Fruit fly (Drosophila melanogaster) whole organism, embryonic: ENCODE measurements around the gene Cht5.
A peak's percentile ranks its signal among the peaks of the same experiment; 100 is the strongest.

ENCODE experiments used
- CG17829 ChIP-seq: fragments of 200-800 bp; optimal IDR thresholded peaks from 2 replicates; lab custom pipeline; 2019; ENCODE audit warnings: missing biosample characterization, mild to moderate bottlenecking, missing genetic modification characterization, moderate library complexity
- CG18262 ChIP-seq: fragments of 200-800 bp; optimal IDR thresholded peaks from 3 replicates; lab custom pipeline; 2019; ENCODE audit warnings: missing biosample characterization, mild to moderate bottlenecking, missing genetic modification characterization, moderate library complexity
- CG5953 ChIP-seq: fragments of 200-800 bp; sonication (Bioruptor generic); IDR thresholded peaks from 2 replicates; pipeline ENCODE4 v1.3.6; 2022; ENCODE audit warnings: missing biosample characterization, missing genetic modification characterization
- CG7372 ChIP-seq: fragments of 200-800 bp; sonication (Bioruptor generic); IDR thresholded peaks from 2 replicates; pipeline ENCODE4 v1.3.6; 2022; ENCODE audit warnings: missing biosample characterization, missing genetic modification characterization
- CG9876 ChIP-seq: fragments of 200-800 bp; sonication (Bioruptor generic); optimal IDR thresholded peaks from 2 replicates; lab custom pipeline; 2016; ENCODE audit warnings: missing biosample characterization, missing genetic modification characterization
- Hey ChIP-seq: fragments of 200-800 bp; sonication (Bioruptor generic); optimal IDR thresholded peaks from 3 replicates; lab custom pipeline; 2018; ENCODE audit warnings: missing biosample characterization, mild to moderate bottlenecking, missing genetic modification characterization
- Hr39 ChIP-seq: fragments of >200 bp; optimal IDR thresholded peaks from 2 replicates; lab custom pipeline; 2017
- Lhr ChIP-seq: fragments of 200-800 bp; sonication (Bioruptor generic); optimal IDR thresholded peaks from 3 replicates; lab custom pipeline; 2017; ENCODE audit warnings: mild to moderate bottlenecking, missing biosample characterization, missing genetic modification reagents, missing genetic modification characterization
- ara ChIP-seq: fragments of 200-800 bp; sonication (Bioruptor generic); IDR thresholded peaks from 2 replicates; pipeline ENCODE4 v1.3.6; 2022; ENCODE audit warnings: missing biosample characterization, missing genetic modification characterization
- insv ChIP-seq, 2 experiments: fragments of 200-800 bp; sonication (Bioruptor generic); optimal IDR thresholded peaks; 3 replicates each; lab custom pipeline; 2016 to 2018; ENCODE audit warnings: missing biosample characterization in 2 of 2, missing genetic modification characterization in 2 of 2
- kni ChIP-seq: fragments of 200-800 bp; sonication (Bioruptor generic); optimal IDR thresholded peaks from 3 replicates; lab custom pipeline; 2017; ENCODE audit warnings: mild to moderate bottlenecking, missing biosample characterization, missing genetic modification reagents, missing genetic modification characterization
- psq ChIP-seq: fragments of 200-800 bp; sonication (Bioruptor generic); optimal IDR thresholded peaks from 2 replicates; lab custom pipeline; 2017; ENCODE audit warnings: missing biosample characterization, missing genetic modification characterization
- sob ChIP-seq: fragments of 200-800 bp; sonication (Bioruptor generic); IDR thresholded peaks from 2 replicates; pipeline ENCODE4 v1.3.6; 2022; ENCODE audit warnings: missing biosample characterization, missing genetic modification characterization
- vvl ChIP-seq: fragments of 200-800 bp; sonication (Bioruptor generic); IDR thresholded peaks from 2 replicates; pipeline ENCODE4 v1.3.6; 2022; ENCODE audit warnings: missing biosample characterization, missing genetic modification characterization

- TF ChIP-seq CG17829 = peak; percentile 37
- peak; percentile 48; the same call in 1 of the 2 replicates for TF ChIP-seq sob
- TF ChIP-seq kni = peak; percentile 42
- no peak for TF ChIP-seq CG18262 (tag; lab: Kevin White, UChicago)
- TF ChIP-seq psq = no peak
- TF ChIP-seq Hr39 (lab: Kevin White, UChicago) = no peak
- 0 out of 2 replicates have a peak, but pooled peaks have one; percentile 47 for TF ChIP-seq ara (GFP tag; lab: Robert Waterston, UW)
- TF ChIP-seq CG5953 (GFP tag; lab: Robert Waterston, UW) = no peak
- TF ChIP-seq CG9876 (GFP tag; lab: Kevin White, UChicago) = no peak
- TF ChIP-seq vvl (GFP tag; lab: Robert Waterston, UW) = peak; percentile 60; the same call in 1 of the 2 replicates
- TF ChIP-seq Lhr (GFP tag; lab: Kevin White, UChicago) = no peak
- no peak for TF ChIP-seq insv (GFP tag; optimal IDR thresholded peaks at IDR 0.05; lab: Kevin White, UChicago)
- TF ChIP-seq CG7372 (GFP tag; lab: Robert Waterston, UW) = no peak
- no peak for TF ChIP-seq Hey (tag; lab: Kevin White, UChicago)
Observed at dm6 chr3R:13812736-13813250, 45.4 kb downstream of the Cht5 start, which contains the start of the genes tal-1A, tal-2A, tal-3A and tal-AA.
